Fruit fly (Drosophila melanogaster): ENCODE data around the gene Hakai.

Hakai gene

DNA sequence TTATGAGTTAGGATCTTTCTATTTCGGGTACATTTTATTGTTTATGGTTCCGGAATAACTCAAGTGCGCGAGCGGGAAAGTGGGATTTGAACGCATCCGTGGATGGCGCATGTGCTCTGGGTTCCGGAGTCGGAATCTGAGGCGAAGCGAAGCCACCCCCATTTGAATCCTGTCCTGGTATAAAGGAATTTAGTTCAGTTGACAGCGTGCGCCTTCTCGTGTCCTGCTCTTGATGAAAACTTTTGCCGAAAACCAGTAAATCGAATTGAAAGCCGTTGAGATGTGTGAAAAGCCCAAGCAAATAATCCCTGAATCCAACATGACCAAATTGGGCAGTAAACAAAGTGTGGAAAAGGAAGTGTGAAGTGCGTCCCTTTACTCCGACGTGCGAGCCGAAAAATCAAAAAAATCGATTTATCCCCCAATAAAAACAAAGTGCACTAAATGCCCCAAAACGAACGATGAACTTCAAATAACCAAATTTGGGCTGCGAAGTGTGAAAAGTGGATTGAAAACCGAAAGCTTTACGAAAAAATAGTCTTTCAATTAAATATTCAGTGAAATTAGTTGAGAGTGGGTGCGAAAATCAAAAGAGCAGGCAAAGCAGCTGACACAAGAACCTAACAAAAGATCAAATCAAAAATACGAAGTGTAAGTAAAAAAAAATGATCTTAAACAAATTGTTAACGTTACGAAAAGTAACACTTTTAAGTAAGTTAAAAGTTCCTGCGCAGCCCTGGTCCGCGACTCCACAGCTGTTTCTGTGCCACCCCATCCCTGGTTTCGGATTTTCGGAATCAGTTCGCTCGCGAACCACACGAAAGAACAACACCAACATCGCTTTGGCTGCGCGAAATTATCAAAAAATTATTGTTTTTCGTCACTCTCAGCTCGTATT, 4.4 kb upstream of the Hakai start, which contains the start of gene Lar (continued):
- TF ChIP-seq cg (GFP tag; optimal IDR thresholded peaks at IDR 0.05) (no peak), CG3838 (GFP tag; optimal IDR thresholded peaks at IDR 0.05) (no peak), CG14441 (GFP tag; IDR thresholded peaks at IDR 0.05) (peak; percentile 31; the same call in 1 of the 2 replicates), CG30020 (tag; optimal IDR thresholded peaks at IDR 0.05) (peak; percentile 45), rib (GFP tag; IDR thresholded peaks at IDR 0.05) (no peak), CG4424 (GFP tag; optimal IDR thresholded peaks at IDR 0.05) (peak; percentile 71), cad (GFP tag; optimal IDR thresholded peaks at IDR 0.05) (no peak), fd96Cb (tag; optimal IDR thresholded peaks at IDR 0.05) (peak; percentile 15), al (GFP tag; IDR thresholded peaks at IDR 0.05) (peak; percentile 43; the same call in 1 of the 2 replicates), CG32532 (GFP tag; IDR thresholded peaks at IDR 0.05) (peak; percentile 78), gt (GFP tag; IDR thresholded peaks at IDR 0.05) (no peak), ci (GFP tag; IDR thresholded peaks at IDR 0.05) (peak; percentile 78), h (optimal IDR thresholded peaks at IDR 0.05) (no peak), gcm (GFP tag; optimal IDR thresholded peaks at IDR 0.05) (peak; percentile 31), CG14710 (tag; optimal IDR thresholded peaks at IDR 0.05) (peak; percentile 71), sc (optimal IDR thresholded peaks at IDR 0.05) (no peak), sc (GFP tag; optimal IDR thresholded peaks at IDR 0.05) (no peak), gfzf (GFP tag; optimal IDR thresholded peaks at IDR 0.05) (peak; percentile 24), Ets97D (GFP tag; optimal IDR thresholded peaks at IDR 0.05) (peak; percentile 75), Hand (GFP tag; optimal IDR thresholded peaks at IDR 0.05) (peak; percentile 33), hbn (GFP tag; IDR thresholded peaks at IDR 0.05; ENCODE audit: partially characterized antibody) (no peak), CG11093 (GFP tag; IDR thresholded peaks at IDR 0.05) (no peak), crol (GFP tag; IDR thresholded peaks at IDR 0.05) (no peak), sr (GFP tag; IDR thresholded peaks at IDR 0.05) (no peak), CG18599 (GFP tag; optimal IDR thresholded peaks at IDR 0.05) (peak; percentile 62), fd3F (GFP tag; optimal IDR thresholded peaks at IDR 0.05) (peak; percentile 50), CG8089 (GFP tag; optimal IDR thresholded peaks at IDR 0.05) (peak; percentile 27), CG8281 (tag; optimal IDR thresholded peaks at IDR 0.05) (no peak), CG11398 (GFP tag; optimal IDR thresholded peaks at IDR 0.05) (peak; percentile 24), CG4854 (GFP tag; optimal IDR thresholded peaks at IDR 0.05) (peak; percentile 39), CG11456 (GFP tag; IDR thresholded peaks at IDR 0.05) (peak; percentile 69; the same call in 2 of the 3 replicates), unpg (GFP tag; optimal IDR thresholded peaks at IDR 0.05) (peak; percentile 26), ssp (GFP tag; IDR thresholded peaks at IDR 0.05) (no peak), CG1529 (GFP tag; optimal IDR thresholded peaks at IDR 0.05) (peak; percentile 9), Dref (GFP tag; IDR thresholded peaks at IDR 0.05) (0 out of 2 replicates have a peak, but pooled peaks have one; percentile 39), Pdp1 (GFP tag; optimal IDR thresholded peaks at IDR 0.05) (peak; percentile 53 to 58), row (GFP tag; IDR thresholded peaks at IDR 0.05) (peak; percentile 87), cwo (GFP tag; optimal IDR thresholded peaks at IDR 0.05) (no peak), Doc3 (GFP tag; IDR thresholded peaks at IDR 0.05; ENCODE audit: partially characterized antibody) (no peak), CG15696 (tag; optimal IDR thresholded peaks at IDR 0.05) (peak; percentile 49), usp (GFP tag; optimal IDR thresholded peaks at IDR 0.05) (no peak), dmrt11E (tag; optimal IDR thresholded peaks at IDR 0.05) (peak; percentile 52), ewg (GFP tag; optimal IDR thresholded peaks at IDR 0.05) (peak; percentile 86), jumu (GFP tag; optimal IDR thresholded peaks at IDR 0.05) (peak; percentile 76), CG17829 (tag; optimal IDR thresholded peaks at IDR 0.05) (peak; percentile 69), unc-4 (GFP tag; IDR thresholded peaks at IDR 0.05; ENCODE audit: partially characterized antibody) (peak; percentile 34; the same call in 1 of the 2 replicates), Mrtf (GFP tag; IDR thresholded peaks at IDR 0.05) (peak; percentile 50; the same call in 1 of the 3 replicates), ro (GFP tag; IDR thresholded peaks at IDR 0.05) (no peak), bbx (GFP tag; IDR thresholded peaks at IDR 0.05; ENCODE audit: partially characterized antibody) (no peak)

Measured in whole organism, embryonic.